Fruit fly (Drosophila melanogaster): Measurements from ENCODE around the gene Desat2.

The Desat2 gene

DNA sequence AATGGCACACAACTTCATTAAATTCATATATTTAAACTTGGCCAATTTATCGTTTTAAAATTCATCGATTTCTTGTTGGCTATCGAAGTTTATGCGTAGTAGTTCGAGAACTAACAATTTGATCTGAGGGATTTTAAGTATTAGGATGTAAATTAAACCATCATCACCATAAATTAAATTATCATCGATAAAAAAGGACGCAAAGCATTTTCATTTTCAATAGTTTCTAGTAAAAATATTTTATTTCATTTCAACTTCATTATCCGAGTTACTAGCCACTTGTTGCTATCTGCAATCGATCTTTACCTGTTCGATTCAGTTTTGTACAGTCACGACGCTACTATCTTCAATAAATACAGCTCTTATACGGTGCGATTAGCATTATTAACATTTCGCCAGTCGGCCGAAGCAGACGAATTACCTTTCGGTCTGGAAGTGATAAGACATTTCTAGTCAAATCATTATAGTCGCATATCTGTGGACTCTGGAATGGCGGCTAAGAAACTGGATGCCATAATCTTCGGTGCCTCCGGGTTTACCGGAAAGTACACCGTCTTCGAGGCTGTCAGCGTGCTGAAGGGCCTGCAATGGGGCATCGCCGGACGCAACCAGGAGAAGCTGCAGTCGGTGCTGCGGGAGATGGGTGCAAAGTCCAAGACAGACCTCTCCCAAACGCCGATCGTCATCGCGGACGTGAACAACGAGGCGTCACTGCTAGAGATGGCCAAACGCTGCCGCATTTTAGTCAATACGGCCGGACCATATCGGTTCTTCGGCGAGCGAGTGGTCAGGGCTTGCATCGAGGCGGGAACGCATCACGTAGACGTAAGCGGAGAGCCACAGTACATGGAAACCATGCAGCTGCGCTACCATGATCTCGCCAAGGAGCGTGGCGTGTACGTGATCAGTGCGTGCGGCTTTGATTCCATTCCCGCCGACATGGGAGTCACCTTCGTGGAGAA lies 29.5 kb upstream of the Desat2 start, which contains the start of gene CG5167 (continued):
- TF ChIP-seq CG9139 (GFP tag; optimal IDR thresholded peaks at IDR 0.05): peak; percentile 87
- TF ChIP-seq topi (GFP tag; optimal IDR thresholded peaks at IDR 0.05): peak; percentile 24
- no peak for TF ChIP-seq acj6 (GFP tag; optimal IDR thresholded peaks at IDR 0.05)
- no peak for TF ChIP-seq pdm3 (GFP tag; optimal IDR thresholded peaks at IDR 0.05)
- peak; percentile 61 for TF ChIP-seq CG1621 (tag; optimal IDR thresholded peaks at IDR 0.05)
- no peak for TF ChIP-seq CG10669 (GFP tag; optimal IDR thresholded peaks at IDR 0.05)
- TF ChIP-seq Met (GFP tag; optimal IDR thresholded peaks at IDR 0.05): no peak
- TF ChIP-seq OdsH (GFP tag; optimal IDR thresholded peaks at IDR 0.05): no peak
- TF ChIP-seq CG8632 (GFP tag; optimal IDR thresholded peaks at IDR 0.05): peak; percentile 20
- TF ChIP-seq cyc (GFP tag; optimal IDR thresholded peaks at IDR 0.05): peak; percentile 8
- TF ChIP-seq spab (GFP tag; optimal IDR thresholded peaks at IDR 0.05): peak; percentile 54
- TF ChIP-seq CG3919 (GFP tag; optimal IDR thresholded peaks at IDR 0.05): peak; percentile 43
- peak; percentile 63 for TF ChIP-seq esn (GFP tag; optimal IDR thresholded peaks at IDR 0.05)
- peak; percentile 76 for TF ChIP-seq CG6808 (GFP tag; optimal IDR thresholded peaks at IDR 0.05)
- peak; percentile 92 for TF ChIP-seq CG6276 (GFP tag; optimal IDR thresholded peaks at IDR 0.05)
- TF ChIP-seq svp (GFP tag): peak; percentile 69
- TF ChIP-seq CG3032 (tag; optimal IDR thresholded peaks at IDR 0.05): peak; percentile 7
- TF ChIP-seq CG7368 (GFP tag; optimal IDR thresholded peaks at IDR 0.05): no peak
- TF ChIP-seq Hr39 (GFP tag; optimal IDR thresholded peaks at IDR 0.05): peak; percentile 28
- TF ChIP-seq dsx (GFP tag; optimal IDR thresholded peaks at IDR 0.05; ENCODE audit: poor library complexity, severe bottlenecking): peak; percentile 2
- peak; percentile 41 to 50 for TF ChIP-seq salr (GFP tag; optimal IDR thresholded peaks at IDR 0.05)
- TF ChIP-seq CG16779 (tag; optimal IDR thresholded peaks at IDR 0.05): peak; percentile 87
- no peak for TF ChIP-seq fd59A (GFP tag; optimal IDR thresholded peaks at IDR 0.05)
- no peak for TF ChIP-seq CG6792 (GFP tag; optimal IDR thresholded peaks at IDR 0.05)
- peak; percentile 46 for TF ChIP-seq Sox102F (GFP tag; optimal IDR thresholded peaks at IDR 0.05)
- TF ChIP-seq Eip75B (GFP tag; optimal IDR thresholded peaks at IDR 0.05): peak; percentile 46
- peak; percentile 76 for TF ChIP-seq net (GFP tag; optimal IDR thresholded peaks at IDR 0.05)
- TF ChIP-seq Hr38 (GFP tag; optimal IDR thresholded peaks at IDR 0.05): no peak
- peak; percentile 25 for TF ChIP-seq fkh (GFP tag; optimal IDR thresholded peaks at IDR 0.05)

DNA sequence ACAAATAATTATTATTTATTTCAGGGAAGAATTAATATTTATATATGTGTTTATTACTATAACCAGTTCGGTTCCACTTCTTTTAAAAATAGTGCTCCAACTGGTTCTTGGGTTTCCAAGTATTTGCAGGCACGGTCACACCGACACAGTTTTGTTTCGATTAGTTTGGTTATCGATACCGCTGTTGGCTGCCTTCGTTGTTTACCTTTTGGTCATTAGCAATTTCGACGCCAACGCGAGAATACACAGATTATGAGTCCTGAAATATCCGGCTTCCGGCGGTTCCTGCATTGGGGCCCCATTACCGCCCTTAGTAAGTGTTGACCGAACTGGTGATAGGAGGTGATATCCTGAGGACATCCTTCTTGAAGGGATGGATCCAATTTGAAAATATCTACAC lies 27.9 kb upstream of the Desat2 start, which contains the start of gene CG5196:
CG5196 (plus strand) TSS at position 157 of the 400 bp plus-strand sequence.
- TF ChIP-seq CG34406 (GFP tag; optimal IDR thresholded peaks at IDR 0.05): no peak
- no peak for TF ChIP-seq lz (GFP tag; optimal IDR thresholded peaks at IDR 0.05)
- TF ChIP-seq Sox15 (GFP tag; optimal IDR thresholded peaks at IDR 0.05): no peak
- TF ChIP-seq ss (GFP tag; optimal IDR thresholded peaks at IDR 0.05): peak in 1 of 2 experiments; percentile 38
- no peak for TF ChIP-seq CG3032 (tag; optimal IDR thresholded peaks at IDR 0.05)
- TF ChIP-seq CG6808 (GFP tag; optimal IDR thresholded peaks at IDR 0.05): no peak
- peak; percentile 25 for TF ChIP-seq CG6854 (GFP tag; optimal IDR thresholded peaks at IDR 0.05)
- TF ChIP-seq Hr4 (GFP tag; optimal IDR thresholded peaks at IDR 0.05): no peak
- no peak for TF ChIP-seq Eip93F (GFP tag; optimal IDR thresholded peaks at IDR 0.05)
- TF ChIP-seq eg (GFP tag; IDR thresholded peaks at IDR 0.05): no peak
- TF ChIP-seq pdm3 (GFP tag; optimal IDR thresholded peaks at IDR 0.05): no peak
- no peak for TF ChIP-seq Eip75B (GFP tag; optimal IDR thresholded peaks at IDR 0.05)
- 0 out of 2 replicates have a peak, but pooled peaks have one; percentile 25 for TF ChIP-seq CG15336 (GFP tag; IDR thresholded peaks at IDR 0.05)
- TF ChIP-seq Sox14 (GFP tag; optimal IDR thresholded peaks at IDR 0.05): peak; percentile 4
- no peak for TF ChIP-seq dsx (GFP tag; optimal IDR thresholded peaks at IDR 0.05; ENCODE audit: poor library complexity, severe bottlenecking)
- no peak for TF ChIP-seq topi (GFP tag; optimal IDR thresholded peaks at IDR 0.05)
- TF ChIP-seq CG11902 (GFP tag; optimal IDR thresholded peaks at IDR 0.05): no peak
- no peak for TF ChIP-seq CG8319 (GFP tag; optimal IDR thresholded peaks at IDR 0.05)
- TF ChIP-seq CG6163 (GFP tag; IDR thresholded peaks at IDR 0.05): peak; percentile 20; the same call in 1 of the 3 replicates
- no peak for TF ChIP-seq CG4318 (GFP tag; optimal IDR thresholded peaks at IDR 0.05)
- peak; percentile 93 for TF ChIP-seq fkh (GFP tag; optimal IDR thresholded peaks at IDR 0.05)
- TF ChIP-seq CG10669 (GFP tag; optimal IDR thresholded peaks at IDR 0.05): no peak
- TF ChIP-seq CG11294 (GFP tag; IDR thresholded peaks at IDR 0.05): no peak
- TF ChIP-seq CG6276 (GFP tag; optimal IDR thresholded peaks at IDR 0.05): no peak
- no peak for TF ChIP-seq fd85E (GFP tag; optimal IDR thresholded peaks at IDR 0.05)
- TF ChIP-seq vri (GFP tag; optimal IDR thresholded peaks at IDR 0.05): no peak
- TF ChIP-seq CG10631 (GFP tag; optimal IDR thresholded peaks at IDR 0.05): no peak
- no peak for TF ChIP-seq Blimp-1 (GFP tag; optimal IDR thresholded peaks at IDR 0.05)
